Worm (Caenorhabditis elegans) whole organism, L3 larva: ENCODE measurements around the gene snu-23.

Source experiments
- R02D3.7 ChIP-seq: fragments of 150-350 bp; optimal IDR thresholded peaks from 2 replicates; lab custom pipeline; 2014; ENCODE audit warnings: missing biosample characterization, missing genetic modification characterization
- ama-1 ChIP-seq: fragments of 150-350 bp; optimal IDR thresholded peaks from 2 replicates; lab custom pipeline; 2018
- elt-1 ChIP-seq: fragments of 150-350 bp; optimal IDR thresholded peaks from 2 replicates; lab custom pipeline; 2014; ENCODE audit warnings: missing biosample characterization, missing genetic modification characterization
- fos-1 ChIP-seq: fragments of 150-350 bp; optimal IDR thresholded peaks from 2 replicates; lab custom pipeline; 2014; ENCODE audit warnings: missing biosample characterization, missing genetic modification characterization
- nhr-76 ChIP-seq: fragments of 150-350 bp; sonication (generic microtip); optimal IDR thresholded peaks from 5 replicates; lab custom pipeline; 2014; ENCODE audit warnings: missing biosample characterization, missing genetic modification characterization
- nhr-77 ChIP-seq: fragments of 150-350 bp; optimal IDR thresholded peaks from 2 replicates; lab custom pipeline; 2014; ENCODE audit warnings: missing biosample characterization, missing genetic modification characterization
- pha-4 ChIP-seq: fragments of 150-350 bp; optimal IDR thresholded peaks from 2 replicates; lab custom pipeline; 2014; ENCODE audit warnings: missing biosample characterization, missing genetic modification reagents, missing genetic modification characterization
- skn-1 ChIP-seq: fragments of 150-350 bp; optimal IDR thresholded peaks from 2 replicates; lab custom pipeline; 2014; ENCODE audit warnings: missing biosample characterization, missing genetic modification characterization
- snpc-4 ChIP-seq: fragments of 150-350 bp; optimal IDR thresholded peaks from 2 replicates; lab custom pipeline; 2014; ENCODE audit warnings: missing biosample characterization, missing genetic modification characterization
- unc-39 ChIP-seq: sonication (generic microtip); optimal IDR thresholded peaks from 4 replicates; lab custom pipeline; 2017; ENCODE audit warnings: missing biosample characterization, missing genetic modification characterization
- zag-1 ChIP-seq: fragments of 150-350 bp; optimal IDR thresholded peaks from 2 replicates; lab custom pipeline; 2014; ENCODE audit warnings: missing biosample characterization, missing genetic modification characterization

ce11 chrIII:7792970-7793369, 23.1 kb upstream of the snu-23 start:
- no peak for TF ChIP-seq ama-1 (lab: Kevin White, UChicago)
- no peak for TF ChIP-seq R02D3.7
- TF ChIP-seq zag-1 (tag; lab: Kevin White, UChicago): no peak
- no peak for TF ChIP-seq snpc-4
- no peak for TF ChIP-seq unc-39 (tag; lab: Kevin White, UChicago)
- no peak for TF ChIP-seq skn-1
- TF ChIP-seq fos-1: no peak
- no peak for TF ChIP-seq nhr-77 (tag; lab: Kevin White, UChicago)
- no peak for TF ChIP-seq pha-4 (tag; lab: Kevin White, UChicago)
- no peak for TF ChIP-seq nhr-76 (tag; lab: Kevin White, UChicago)
- TF ChIP-seq elt-1 (tag; lab: Kevin White, UChicago): no peak
